Worm (Caenorhabditis elegans): ENCODE measurements around the gene Y43F8C.3.

DNA sequence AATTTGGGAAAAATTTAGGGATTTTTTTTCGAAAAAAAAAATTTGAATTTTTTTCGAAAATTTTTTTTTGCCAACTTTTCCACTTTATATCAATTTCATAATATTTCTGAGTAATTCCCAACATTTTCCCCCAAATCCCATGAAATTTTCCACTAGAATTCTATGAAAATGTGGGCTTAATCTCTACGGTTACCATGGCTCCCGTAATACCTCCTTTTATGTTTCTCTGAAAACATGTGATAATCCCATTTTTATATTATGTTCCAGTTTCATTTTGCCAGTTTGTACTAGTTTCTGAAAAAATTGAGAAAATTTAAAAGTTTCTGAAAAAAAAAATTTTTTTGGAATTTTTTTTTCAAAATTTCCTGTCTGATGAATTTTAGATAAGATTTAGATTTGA lies 45.8 kb upstream of the Y43F8C.3 start:
- TF ChIP-seq dve-1 (tag; optimal IDR thresholded peaks at IDR 0.05), result no peak
- TF ChIP-seq hlh-30 (tag; optimal IDR thresholded peaks at IDR 0.05; ENCODE audit: insufficient read depth), result no peak
- TF ChIP-seq madf-2 (tag; optimal IDR thresholded peaks at IDR 0.05), result no peak
- no peak for TF ChIP-seq Y22D7AL.16 (tag; optimal IDR thresholded peaks at IDR 0.05)
- TF ChIP-seq ama-1 (optimal IDR thresholded peaks at IDR 0.05), result no peak
- no peak for TF ChIP-seq pqm-1 (tag; optimal IDR thresholded peaks at IDR 0.05)
- no peak for TF ChIP-seq nfya-1 (tag; optimal IDR thresholded peaks at IDR 0.05)
- no peak for TF ChIP-seq unc-55 (GFP tag; optimal IDR thresholded peaks at IDR 0.05)
- no peak for TF ChIP-seq nhr-11 (tag; optimal IDR thresholded peaks at IDR 0.05)
- TF ChIP-seq che-1 (tag; optimal IDR thresholded peaks at IDR 0.05), result no peak
- no peak for TF ChIP-seq pha-4 (tag; optimal IDR thresholded peaks at IDR 0.05)
- TF ChIP-seq unc-86 (tag; optimal IDR thresholded peaks at IDR 0.05), result no peak
